Worm (Caenorhabditis elegans): Measurements from ENCODE around the gene sec-16A.1.

DNA sequence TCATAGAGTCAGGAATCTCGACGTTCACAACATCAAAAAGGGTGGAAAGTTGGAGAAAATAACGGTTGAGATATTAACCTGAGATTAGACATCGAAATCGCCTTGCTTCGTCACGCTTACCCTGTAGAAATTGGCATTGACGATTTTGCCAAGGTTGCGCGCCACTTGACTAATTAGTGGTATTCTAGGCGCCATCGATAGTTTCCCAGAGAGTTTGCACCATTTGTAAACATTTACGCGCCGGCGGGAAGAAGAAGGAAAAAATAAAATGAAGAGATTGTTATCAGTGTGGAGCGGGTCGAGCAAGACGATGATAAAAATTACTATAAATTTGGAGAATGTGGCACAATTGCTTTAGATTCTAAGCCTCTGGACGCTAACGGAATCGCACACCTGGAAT, 15.4 kb upstream of the sec-16A.1 start:
- no peak for TF ChIP-seq egl-27 (tag; optimal IDR thresholded peaks at IDR 0.05)
- TF ChIP-seq lin-15B (tag; optimal IDR thresholded peaks at IDR 0.05) = no peak
- TF ChIP-seq nhr-76 (tag; optimal IDR thresholded peaks at IDR 0.05) = no peak
- no peak for TF ChIP-seq pha-4 (tag; optimal IDR thresholded peaks at IDR 0.05)
- no peak for TF ChIP-seq ceh-9 (tag; optimal IDR thresholded peaks at IDR 0.05)
- TF ChIP-seq unc-62 (GFP tag; optimal IDR thresholded peaks at IDR 0.05) = no peak

All from whole organism, L3 larva.